Fruit fly (Drosophila melanogaster) S2 (cell line): ENCODE data around the gene CG32767.

Experiments used
- CG8478 ChIP-seq: fragments of >200 bp; optimal IDR thresholded peaks from 2 replicates; lab custom pipeline; 2018
- CTCF ChIP-seq, 2 experiments: fragments of >200 bp; optimal IDR thresholded peaks; 2 replicates each; lab custom pipeline; 2018

DNA sequence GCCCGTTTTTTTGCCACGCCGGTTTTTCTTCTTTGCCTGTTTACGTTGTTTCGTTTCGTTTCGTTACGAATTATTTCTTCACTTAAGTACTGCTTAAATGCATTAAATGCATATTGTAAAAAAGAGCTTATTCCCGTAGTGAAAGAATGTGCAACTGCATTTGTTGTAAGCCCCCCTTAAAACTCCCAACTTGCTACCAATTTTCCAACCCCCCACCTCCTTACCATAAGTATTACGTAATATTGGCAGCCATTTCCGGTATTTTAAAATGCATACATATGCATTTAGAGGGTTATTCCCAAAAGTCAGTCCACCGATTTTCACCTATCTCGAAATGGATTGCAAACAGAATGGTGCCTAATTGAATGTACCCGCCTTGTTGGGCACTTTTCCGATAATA is 3.2 kb upstream of the CG32767 start:
- TF ChIP-seq CG8478 (lab: Kevin White, UChicago) (no peak), CTCF (optimal IDR thresholded peaks at IDR 0.05; lab: Kevin White, UChicago) (no peak)
